Worm (Caenorhabditis elegans): Measurements from ENCODE around the gene vha-12.

- TF ChIP-seq snpc-4 (tag; optimal IDR thresholded peaks at IDR 0.05) (no peak), ama-1 (optimal IDR thresholded peaks at IDR 0.05) (no peak), lin-15B (tag; optimal IDR thresholded peaks at IDR 0.05) (no peak), fos-1 (tag; optimal IDR thresholded peaks at IDR 0.05) (no peak), nhr-76 (tag; optimal IDR thresholded peaks at IDR 0.05) (no peak), skn-1 (tag; optimal IDR thresholded peaks at IDR 0.05) (no peak), nhr-47 (tag; optimal IDR thresholded peaks at IDR 0.05) (no peak), ztf-4 (tag; optimal IDR thresholded peaks at IDR 0.05) (no peak), tlp-1 (tag; optimal IDR thresholded peaks at IDR 0.05) (no peak), lir-3 (tag; optimal IDR thresholded peaks at IDR 0.05; ENCODE audit: poor library complexity) (no peak), mab-9 (GFP tag; IDR thresholded peaks at IDR 0.05) (no peak), nhr-28 (tag; optimal IDR thresholded peaks at IDR 0.05) (no peak), jun-1 (tag; optimal IDR thresholded peaks at IDR 0.05) (no peak), nhr-12 (tag; optimal IDR thresholded peaks at IDR 0.05) (no peak)
Measured at ce11 chrX:4167150-4167549, 23.7 kb upstream of the vha-12 start, which contains the start of gene ZK470.14.

Measured in whole organism, L1 larva.